Fruit fly (Drosophila melanogaster) whole organism: ENCODE measurements around the gene CG43897.

Experiments used
- CG8478 ChIP-seq: fragments of >200 bp; optimal IDR thresholded peaks from 2 replicates; lab custom pipeline; 2018; ENCODE audit warnings: inconsistent platforms
- EcR ChIP-seq, 2 experiments: fragments of >200 bp; optimal IDR thresholded peaks; 2 replicates each; lab custom pipeline; 2017; ENCODE audit warnings: missing biosample characterization in 2 of 2, missing genetic modification characterization in 2 of 2, missing genetic modification reagents in 2 of 2
- usp ChIP-seq: fragments of >200 bp; optimal IDR thresholded peaks from 2 replicates; lab custom pipeline; 2017; ENCODE audit warnings: missing biosample characterization, missing genetic modification characterization, mixed read lengths

- TF ChIP-seq EcR (GFP tag; optimal IDR thresholded peaks at IDR 0.05; lab: Kevin White, UChicago), result no peak
- TF ChIP-seq usp, result no peak
- TF ChIP-seq CG8478 (lab: Kevin White, UChicago), result no peak
Observed at dm6 chr3L:9776804-9777393, 36.7 kb upstream of the CG43897 start.
